Fruit fly (Drosophila melanogaster): Measurements from ENCODE around the gene fzy.
A peak's percentile ranks its signal among the peaks of the same experiment; 100 is the strongest.

fzy gene

dm6 chr2L:16324833-16325232 is 14.1 kb downstream of the fzy start (continued):
- peak; percentile 48 for TF ChIP-seq CG9139 (GFP tag; optimal IDR thresholded peaks at IDR 0.05)
- peak; percentile 22 for TF ChIP-seq CG6276 (GFP tag; optimal IDR thresholded peaks at IDR 0.05)
- no peak for TF ChIP-seq CG8632 (GFP tag; optimal IDR thresholded peaks at IDR 0.05)
- peak; percentile 58 for TF ChIP-seq CG16779 (tag; optimal IDR thresholded peaks at IDR 0.05)
- no peak for TF ChIP-seq Hr4 (GFP tag; optimal IDR thresholded peaks at IDR 0.05)
- peak; percentile 41 for TF ChIP-seq Sox14 (GFP tag; optimal IDR thresholded peaks at IDR 0.05)
- no peak for TF ChIP-seq achi (GFP tag; optimal IDR thresholded peaks at IDR 0.05)
- TF ChIP-seq CG6854 (GFP tag; optimal IDR thresholded peaks at IDR 0.05) = peak; percentile 45
- no peak for TF ChIP-seq Eip93F (GFP tag; optimal IDR thresholded peaks at IDR 0.05)
- TF ChIP-seq CG32006 (GFP tag; optimal IDR thresholded peaks at IDR 0.05) = no peak
- no peak for TF ChIP-seq spab (GFP tag; optimal IDR thresholded peaks at IDR 0.05)
- no peak for TF ChIP-seq topi (GFP tag; optimal IDR thresholded peaks at IDR 0.05)
- TF ChIP-seq CG31627 (GFP tag; optimal IDR thresholded peaks at IDR 0.05) = no peak
- TF ChIP-seq Sox102F (GFP tag; optimal IDR thresholded peaks at IDR 0.05) = no peak

dm6 chr2L:16325515-16326257 is 14.9 kb downstream of the fzy start, which contains the start of gene cact:
cact (minus strand) TSS chr2L:16326207.
- TF ChIP-seq CG10631 (GFP tag; optimal IDR thresholded peaks at IDR 0.05) (peak; percentile 93), CG1621 (tag; optimal IDR thresholded peaks at IDR 0.05) (peak; percentile 68), fd59A (GFP tag; optimal IDR thresholded peaks at IDR 0.05) (peak; percentile 86), achi (GFP tag; optimal IDR thresholded peaks at IDR 0.05) (peak; percentile 92), dac (GFP tag; optimal IDR thresholded peaks at IDR 0.05) (peak; percentile 87), acj6 (GFP tag; optimal IDR thresholded peaks at IDR 0.05) (peak; percentile 93), topi (GFP tag; optimal IDR thresholded peaks at IDR 0.05) (peak; percentile 92), Sox15 (GFP tag; optimal IDR thresholded peaks at IDR 0.05) (peak; percentile 89), CG34406 (GFP tag; optimal IDR thresholded peaks at IDR 0.05) (peak; percentile 92), CG11902 (GFP tag; optimal IDR thresholded peaks at IDR 0.05) (peak; percentile 82), salr (GFP tag; optimal IDR thresholded peaks at IDR 0.05) (peak; percentile 81), CG6854 (GFP tag; optimal IDR thresholded peaks at IDR 0.05) (peak; percentile 49), Eip75B (GFP tag; optimal IDR thresholded peaks at IDR 0.05) (peak; percentile 95), CG15336 (GFP tag; IDR thresholded peaks at IDR 0.05) (peak; percentile 93), CG4318 (GFP tag; optimal IDR thresholded peaks at IDR 0.05) (peak; percentile 83), fd85E (GFP tag; optimal IDR thresholded peaks at IDR 0.05) (peak; percentile 52), Lpt (GFP tag; optimal IDR thresholded peaks at IDR 0.05) (peak; percentile 85), Blimp-1 (GFP tag; optimal IDR thresholded peaks at IDR 0.05) (peak; percentile 23), ss (GFP tag; optimal IDR thresholded peaks at IDR 0.05) (peak; percentile 53 to 60), Hr4 (GFP tag; optimal IDR thresholded peaks at IDR 0.05) (peak; percentile 96), CG32006 (GFP tag; optimal IDR thresholded peaks at IDR 0.05) (peak; percentile 92), Hr38 (GFP tag; optimal IDR thresholded peaks at IDR 0.05) (peak; percentile 59), fkh (GFP tag; optimal IDR thresholded peaks at IDR 0.05) (peak; percentile 83), pdm3 (GFP tag; optimal IDR thresholded peaks at IDR 0.05) (peak; percentile 94), CG9139 (GFP tag; optimal IDR thresholded peaks at IDR 0.05) (peak; percentile 37), Sox14 (GFP tag; optimal IDR thresholded peaks at IDR 0.05) (peak; percentile 94), Ets21C (GFP tag; optimal IDR thresholded peaks at IDR 0.05) (peak; percentile 92), Eip93F (GFP tag; optimal IDR thresholded peaks at IDR 0.05) (peak; percentile 91), CG6276 (GFP tag; optimal IDR thresholded peaks at IDR 0.05) (peak; percentile 82), Met (GFP tag; optimal IDR thresholded peaks at IDR 0.05) (peak; percentile 94), vri (GFP tag; optimal IDR thresholded peaks at IDR 0.05) (peak; percentile 84), OdsH (GFP tag; optimal IDR thresholded peaks at IDR 0.05) (peak; percentile 94), CG6792 (GFP tag; optimal IDR thresholded peaks at IDR 0.05) (peak; percentile 91), Hr39 (GFP tag; optimal IDR thresholded peaks at IDR 0.05) (peak; percentile 94), esn (GFP tag; optimal IDR thresholded peaks at IDR 0.05) (peak; percentile 95), Eip78C (GFP tag) (peak; percentile 98), Ets96B (tag; optimal IDR thresholded peaks at IDR 0.05) (peak; percentile 93), Smox (GFP tag; optimal IDR thresholded peaks at IDR 0.05) (peak; percentile 95), CG6808 (GFP tag; optimal IDR thresholded peaks at IDR 0.05) (peak; percentile 68), CG16779 (tag; optimal IDR thresholded peaks at IDR 0.05) (peak; percentile 84), net (GFP tag; optimal IDR thresholded peaks at IDR 0.05) (peak; percentile 93), CG11294 (GFP tag; IDR thresholded peaks at IDR 0.05) (peak; percentile 86), CG8119 (GFP tag; IDR thresholded peaks at IDR 0.05) (peak; percentile 92)

All from whole organism, prepupa.